Fruit fly (Drosophila melanogaster): Measurements from ENCODE around the gene eIF4E1.

eIF4E1 gene

dm6 chr3L:9420054-9420818, 18.0 kb upstream of the eIF4E1 start (continued):
- TF ChIP-seq CG2120 (GFP tag; optimal IDR thresholded peaks at IDR 0.05) (peak; percentile 49), CG3407 (GFP tag; optimal IDR thresholded peaks at IDR 0.05) (peak; percentile 14), sens (GFP tag) (peak; percentile 87), Hand (GFP tag; optimal IDR thresholded peaks at IDR 0.05) (no peak), Hmx (GFP tag; optimal IDR thresholded peaks at IDR 0.05) (no peak), CG32767 (GFP tag; IDR thresholded peaks at IDR 0.05) (no peak), pan (optimal IDR thresholded peaks at IDR 0.05) (no peak), pan (GFP tag; optimal IDR thresholded peaks at IDR 0.05 in 1 of 2, IDR thresholded peaks at IDR 0.05 in 1 of 2) (peak in 1 of 2 experiments; percentile 63), crol (GFP tag; IDR thresholded peaks at IDR 0.05) (no peak), Stat92E (GFP tag; optimal IDR thresholded peaks at IDR 0.05) (no peak), CG8388 (GFP tag; optimal IDR thresholded peaks at IDR 0.05) (peak; percentile 56), CG9609 (GFP tag; optimal IDR thresholded peaks at IDR 0.05) (no peak), CG8478 (optimal IDR thresholded peaks at IDR 0.05) (no peak), Dek (tag; optimal IDR thresholded peaks at IDR 0.05) (no peak), CG14050 (GFP tag; IDR thresholded peaks at IDR 0.05) (peak; percentile 24; the same call in 2 of the 3 replicates), tll (GFP tag; optimal IDR thresholded peaks at IDR 0.05) (no peak), cwo (GFP tag; optimal IDR thresholded peaks at IDR 0.05) (no peak), CG33557 (GFP tag; optimal IDR thresholded peaks at IDR 0.05) (no peak), zfh1 (GFP tag; IDR thresholded peaks at IDR 0.05) (0 out of 3 replicates have a peak, but pooled peaks have one; percentile 16), Dbx (GFP tag; IDR thresholded peaks at IDR 0.05) (0 out of 3 replicates have a peak, but pooled peaks have one; percentile 32), Max (GFP tag; optimal IDR thresholded peaks at IDR 0.05) (no peak), Lim3 (GFP tag; IDR thresholded peaks at IDR 0.05) (0 out of 2 replicates have a peak, but pooled peaks have one; percentile 19), cad (GFP tag; optimal IDR thresholded peaks at IDR 0.05) (no peak), emc (GFP tag; optimal IDR thresholded peaks at IDR 0.05) (no peak), br (optimal IDR thresholded peaks at IDR 0.05) (no peak), CG14667 (GFP tag; IDR thresholded peaks at IDR 0.05) (peak; percentile 18; the same call in 1 of the 2 replicates), CoRest (tag; optimal IDR thresholded peaks at IDR 0.05) (peak; percentile 38), ttk (GFP tag; IDR thresholded peaks at IDR 0.05) (peak; percentile 54), Abd-B (GFP tag; optimal IDR thresholded peaks at IDR 0.05) (peak; percentile 4), scrt (GFP tag; optimal IDR thresholded peaks at IDR 0.05) (peak; percentile 4), CG10321 (GFP tag; IDR thresholded peaks at IDR 0.05) (no peak), ken (GFP tag; IDR thresholded peaks at IDR 0.05) (peak; percentile 56; the same call in 1 of the 3 replicates), dan (GFP tag; IDR thresholded peaks at IDR 0.05) (no peak), CG4617 (GFP tag; optimal IDR thresholded peaks at IDR 0.05; ENCODE audit: borderline replicate concordance) (no peak), H15 (GFP tag; IDR thresholded peaks at IDR 0.05) (peak; percentile 37; the same call in 1 of the 3 replicates), ATbp (GFP tag; optimal IDR thresholded peaks at IDR 0.05) (peak; percentile 64), CG10979 (tag; optimal IDR thresholded peaks at IDR 0.05) (peak; percentile 5), gem (tag; optimal IDR thresholded peaks at IDR 0.05) (peak; percentile 72), Trl (optimal IDR thresholded peaks at IDR 0.05) (peak in 1 of 2 experiments; percentile 1), Trl (GFP tag; optimal IDR thresholded peaks at IDR 0.05) (no peak), CG9876 (GFP tag; optimal IDR thresholded peaks at IDR 0.05) (no peak), CrebB (tag; optimal IDR thresholded peaks at IDR 0.05) (peak; percentile 25), toy (GFP tag; IDR thresholded peaks at IDR 0.05) (no peak), CG31365 (tag; optimal IDR thresholded peaks at IDR 0.05) (no peak), CG18619 (GFP tag; optimal IDR thresholded peaks at IDR 0.05) (peak; percentile 23), pnt (GFP tag; optimal IDR thresholded peaks at IDR 0.05) (no peak), CG13287 (GFP tag; IDR thresholded peaks at IDR 0.05; ENCODE audit: partially characterized antibody) (no peak), Doc2 (GFP tag; IDR thresholded peaks at IDR 0.05) (no peak), CG42726 (GFP tag; IDR thresholded peaks at IDR 0.05; ENCODE audit: partially characterized antibody) (no peak), lmd (GFP tag; IDR thresholded peaks at IDR 0.05) (peak; percentile 41; the same call in 1 of the 2 replicates)
